Worm (Caenorhabditis elegans) whole organism, young adult: ENCODE measurements around the gene Y45G5AM.6.

Experiments
- C17E4.6 ChIP-seq: fragments of 200-800 bp; sonication (Bioruptor generic); IDR thresholded peaks from 2 replicates; pipeline ENCODE4 v1.3.6; 2022; ENCODE audit warnings: missing genetic modification reagents, missing genetic modification characterization, missing compliant biosample characterization
- D2030.7 ChIP-seq: fragments of 200-800 bp; sonication (Bioruptor generic); IDR thresholded peaks from 2 replicates; pipeline ENCODE4 v1.3.6; 2022; ENCODE audit warnings: missing genetic modification reagents, missing genetic modification characterization, missing compliant biosample characterization
- F23B12.7 ChIP-seq: sonication (generic microtip); optimal IDR thresholded peaks from 2 replicates; lab custom pipeline; 2017; ENCODE audit warnings: missing genetic modification characterization, mild to moderate bottlenecking, missing compliant biosample characterization, antibody characterized with exemption, moderate library complexity; ENCODE audit not compliant: insufficient read depth
- F33H1.4 ChIP-seq: fragments of 200-800 bp; sonication (Bioruptor generic); IDR thresholded peaks from 2 replicates; pipeline ENCODE4 v1.3.6; 2022; ENCODE audit warnings: missing genetic modification reagents, missing genetic modification characterization, missing compliant biosample characterization
- F37B4.10 ChIP-seq: fragments of 200-800 bp; sonication (Bioruptor generic); IDR thresholded peaks from 2 replicates; pipeline ENCODE4 v1.3.6; 2022; ENCODE audit warnings: missing genetic modification characterization, missing compliant biosample characterization
- F49E8.2 ChIP-seq: sonication (generic microtip); optimal IDR thresholded peaks from 3 replicates; lab custom pipeline; 2017; ENCODE audit warnings: missing genetic modification characterization, mild to moderate bottlenecking, missing compliant biosample characterization, antibody characterized with exemption, moderate library complexity; ENCODE audit not compliant: insufficient read depth
- F55B11.4 ChIP-seq: sonication (generic microtip); optimal IDR thresholded peaks from 2 replicates; lab custom pipeline; 2016; ENCODE audit warnings: missing compliant biosample characterization, missing genetic modification characterization, borderline replicate concordance; ENCODE audit not compliant: insufficient read depth
- K12H6.12 ChIP-seq: fragments of 200-800 bp; sonication (Bioruptor generic); optimal IDR thresholded peaks from 2 replicates; lab custom pipeline; 2018; ENCODE audit warnings: mild to moderate bottlenecking, missing genetic modification characterization, missing compliant biosample characterization
- Y95B8A.8 ChIP-seq: fragments of 200-800 bp; sonication (Bioruptor generic); IDR thresholded peaks from 2 replicates; pipeline ENCODE4 v1.3.6; 2022; ENCODE audit warnings: missing genetic modification reagents, missing genetic modification characterization, missing compliant biosample characterization
- akir-1 ChIP-seq: fragments of 200-800 bp; sonication (Bioruptor generic); optimal IDR thresholded peaks from 2 replicates; lab custom pipeline; 2018; ENCODE audit warnings: mild to moderate bottlenecking, missing genetic modification characterization, moderate library complexity, missing compliant biosample characterization
- atf-7 ChIP-seq: sonication (generic microtip); optimal IDR thresholded peaks from 2 replicates; lab custom pipeline; 2017; ENCODE audit warnings: mild to moderate bottlenecking, missing genetic modification characterization, missing compliant biosample characterization
- ccch-3 ChIP-seq: fragments of 200-800 bp; sonication (Bioruptor generic); optimal IDR thresholded peaks from 2 replicates; lab custom pipeline; 2018; ENCODE audit warnings: mild to moderate bottlenecking, missing genetic modification characterization, missing compliant biosample characterization
- cebp-1 ChIP-seq, 2 experiments: fragments of 200-800 bp in 1 of 2; sonication (Bioruptor generic) in 1 of 2; sonication (generic microtip) in 1 of 2; IDR thresholded peaks in 1 of 2; optimal IDR thresholded peaks in 1 of 2; 2 replicates each; pipeline versions ENCODE4 v1.3.6 to Lab custom; 2017 to 2022; ENCODE audit warnings: missing compliant biosample characterization in 2 of 2, missing genetic modification characterization in 2 of 2, mild to moderate bottlenecking in 1 of 2, missing genetic modification reagents in 1 of 2, moderate library complexity in 1 of 2
- ceh-58 ChIP-seq: fragments of 200-800 bp; sonication (Bioruptor generic); IDR thresholded peaks from 2 replicates; pipeline ENCODE4 v1.3.6; 2022; ENCODE audit warnings: missing genetic modification characterization, missing compliant biosample characterization
- ceh-91 ChIP-seq: fragments of 200-800 bp; sonication (Bioruptor generic); IDR thresholded peaks from 2 replicates; pipeline ENCODE4 v1.3.6; 2022; ENCODE audit warnings: missing genetic modification reagents, missing genetic modification characterization, missing compliant biosample characterization
- die-1 ChIP-seq: sonication (generic microtip); optimal IDR thresholded peaks from 2 replicates; lab custom pipeline; 2016; ENCODE audit warnings: missing genotype, mild to moderate bottlenecking, missing genetic modification characterization, missing compliant biosample characterization
- dox-1 ChIP-seq: fragments of 200-800 bp; sonication (Bioruptor generic); IDR thresholded peaks from 2 replicates; pipeline ENCODE4 v1.3.6; 2022; ENCODE audit warnings: missing genetic modification reagents, missing genetic modification characterization, missing compliant biosample characterization
- efl-1 ChIP-seq: fragments of 150-350 bp; optimal IDR thresholded peaks from 2 replicates; lab custom pipeline; 2014; ENCODE audit warnings: missing biosample characterization, missing genetic modification reagents, missing genetic modification characterization
- hmg-1.2 ChIP-seq: fragments of 200-800 bp; sonication (Bioruptor generic); IDR thresholded peaks from 2 replicates; pipeline ENCODE4 v1.3.6; 2022; ENCODE audit warnings: missing genetic modification reagents, missing genetic modification characterization, missing compliant biosample characterization
- hmg-20 ChIP-seq: fragments of 200-800 bp; sonication (Bioruptor generic); IDR thresholded peaks from 2 replicates; pipeline ENCODE4 v1.3.6; 2022; ENCODE audit warnings: missing genetic modification reagents, missing genetic modification characterization, missing compliant biosample characterization
- let-526 ChIP-seq: fragments of 200-800 bp; sonication (Bioruptor generic); IDR thresholded peaks from 2 replicates; pipeline ENCODE4 v1.3.6; 2022; ENCODE audit warnings: missing genetic modification reagents, missing genetic modification characterization, missing compliant biosample characterization
- lin-26 ChIP-seq: fragments of 200-800 bp; sonication (Bioruptor generic); IDR thresholded peaks from 2 replicates; pipeline ENCODE4 v1.3.6; 2022; ENCODE audit warnings: missing genetic modification reagents, missing genetic modification characterization, missing compliant biosample characterization
- lin-35 ChIP-seq, 3 experiments: fragments of 150-350 bp in 2 of 3; sonication (generic microtip) in 1 of 3; optimal IDR thresholded peaks; 2 replicates each; lab custom pipeline; 2014 to 2018; ENCODE audit warnings: missing biosample characterization in 3 of 3, missing genetic modification characterization in 3 of 3, missing genetic modification reagents in 3 of 3
- lsl-1 ChIP-seq: fragments of 200-800 bp; sonication (Bioruptor generic); optimal IDR thresholded peaks from 2 replicates; lab custom pipeline; 2018; ENCODE audit warnings: mild to moderate bottlenecking, missing genetic modification characterization, moderate library complexity, missing compliant biosample characterization
- madf-10 ChIP-seq: sonication (generic microtip); optimal IDR thresholded peaks from 2 replicates; lab custom pipeline; 2016; ENCODE audit warnings: mild to moderate bottlenecking, missing genetic modification characterization, missing compliant biosample characterization
- madf-3 ChIP-seq: fragments of 200-800 bp; sonication (Bioruptor generic); IDR thresholded peaks from 2 replicates; pipeline ENCODE4 v1.3.6; 2022; ENCODE audit warnings: missing genetic modification reagents, missing genetic modification characterization, missing compliant biosample characterization
- madf-6 ChIP-seq: fragments of 200-800 bp; sonication (Bioruptor generic); IDR thresholded peaks from 2 replicates; pipeline ENCODE4 v1.3.6; 2022; ENCODE audit warnings: missing genetic modification reagents, missing genetic modification characterization, missing compliant biosample characterization
- madf-8 ChIP-seq: fragments of 200-800 bp; sonication (Bioruptor generic); conservative IDR thresholded peaks from 2 replicates; pipeline ENCODE4 v1.3.6; 2022; ENCODE audit warnings: missing genetic modification reagents, missing genetic modification characterization, missing compliant biosample characterization
- nfyb-1 ChIP-seq: fragments of 200-800 bp; sonication (Bioruptor generic); IDR thresholded peaks from 2 replicates; pipeline ENCODE4 v1.3.6; 2022; ENCODE audit warnings: missing genetic modification reagents, missing genetic modification characterization, missing compliant biosample characterization
- nhr-27 ChIP-seq: fragments of 200-800 bp; sonication (Bioruptor generic); optimal IDR thresholded peaks from 2 replicates; lab custom pipeline; 2018; ENCODE audit warnings: mild to moderate bottlenecking, missing genetic modification characterization, moderate library complexity, missing compliant biosample characterization
- nhr-80 ChIP-seq: sonication (generic microtip); optimal IDR thresholded peaks from 2 replicates; lab custom pipeline; 2016; ENCODE audit warnings: missing genetic modification characterization, missing compliant biosample characterization
- nhr-90 ChIP-seq: sonication (generic microtip); optimal IDR thresholded peaks from 2 replicates; lab custom pipeline; 2016; ENCODE audit warnings: missing genotype, mild to moderate bottlenecking, missing genetic modification characterization, missing compliant biosample characterization
- rcor-1 ChIP-seq: fragments of 200-800 bp; sonication (Bioruptor generic); IDR thresholded peaks from 2 replicates; pipeline ENCODE4 v1.3.6; 2022; ENCODE audit warnings: missing genetic modification reagents, missing genetic modification characterization, missing compliant biosample characterization
- repo-1 ChIP-seq: sonication (generic microtip); optimal IDR thresholded peaks from 2 replicates; lab custom pipeline; 2017; ENCODE audit warnings: mild to moderate bottlenecking, missing genetic modification characterization, missing compliant biosample characterization
- sea-2 ChIP-seq: fragments of 200-800 bp; sonication (Bioruptor generic); IDR thresholded peaks from 2 replicates; pipeline ENCODE4 v1.3.6; 2022; ENCODE audit warnings: missing genetic modification characterization, missing compliant biosample characterization
- somi-1 ChIP-seq: fragments of 200-800 bp; sonication (Bioruptor generic); optimal IDR thresholded peaks from 2 replicates; lab custom pipeline; 2018; ENCODE audit warnings: mild to moderate bottlenecking, missing genetic modification characterization, missing compliant biosample characterization
- tlf-1 ChIP-seq: fragments of 200-800 bp; sonication (Bioruptor generic); optimal IDR thresholded peaks from 2 replicates; lab custom pipeline; 2018; ENCODE audit warnings: mild to moderate bottlenecking, missing genetic modification characterization, missing compliant biosample characterization
- unc-130 ChIP-seq: sonication (generic microtip); optimal IDR thresholded peaks from 2 replicates; lab custom pipeline; 2016; ENCODE audit warnings: missing genetic modification reagents, missing genetic modification characterization, missing compliant biosample characterization
- unc-62 ChIP-seq: fragments of 150-350 bp; optimal IDR thresholded peaks from 2 replicates; lab custom pipeline; 2014; ENCODE audit warnings: missing biosample characterization, missing genetic modification reagents, missing genetic modification characterization
- xnd-1 ChIP-seq: sonication (generic microtip); optimal IDR thresholded peaks from 2 replicates; lab custom pipeline; 2016; ENCODE audit warnings: missing genotype, missing genetic modification reagents, missing genetic modification characterization, missing compliant biosample characterization
- zfh-2 ChIP-seq: fragments of 200-800 bp; sonication (Bioruptor generic); conservative IDR thresholded peaks from 2 replicates; pipeline ENCODE4 v1.3.6; 2022; ENCODE audit warnings: missing genetic modification reagents, missing genetic modification characterization, missing compliant biosample characterization
- zim-3 ChIP-seq: sonication (generic microtip); optimal IDR thresholded peaks from 2 replicates; lab custom pipeline; 2017; ENCODE audit warnings: mild to moderate bottlenecking, missing genetic modification characterization, moderate library complexity, missing compliant biosample characterization
- ztf-6 ChIP-seq: fragments of 200-800 bp; sonication (Bioruptor generic); IDR thresholded peaks from 2 replicates; pipeline ENCODE4 v1.3.6; 2022; ENCODE audit warnings: missing genetic modification reagents, missing genetic modification characterization, missing compliant biosample characterization

The Y45G5AM.6 gene

DNA sequence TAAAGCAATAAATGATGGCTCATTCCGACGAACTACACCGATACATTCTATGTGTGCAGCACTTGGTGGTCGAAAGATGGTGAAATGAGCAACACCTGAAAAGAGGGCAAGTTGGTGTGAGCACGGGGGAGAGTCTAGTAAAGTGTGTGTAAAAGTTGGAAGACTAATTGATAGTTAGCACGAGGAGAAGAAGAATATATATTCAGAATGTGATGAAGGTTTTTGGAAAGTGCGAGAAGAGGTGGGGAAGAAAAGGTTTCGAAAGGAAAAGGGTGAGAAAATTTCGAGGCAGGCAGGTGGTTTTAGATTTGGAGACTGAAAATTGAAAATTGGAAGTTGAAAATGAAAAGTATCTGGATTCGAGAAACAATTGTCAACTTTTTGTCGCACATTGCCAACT lies at the start of gene Y45G5AM.6:
TSS of gene Y45G5AM.6 (minus strand) at position 101 of the 400 bp plus-strand sequence.
- TF ChIP-seq K12H6.12 (tag; lab: Kevin White, UChicago) (no peak), C17E4.6 (GFP tag; lab: Robert Waterston, UW) (no peak), F37B4.10 (GFP tag; lab: Robert Waterston, UW) (no peak), rcor-1 (GFP tag; lab: Robert Waterston, UW) (no peak)
- TF ChIP-seq, all 124 proteins: peak for 0

DNA sequence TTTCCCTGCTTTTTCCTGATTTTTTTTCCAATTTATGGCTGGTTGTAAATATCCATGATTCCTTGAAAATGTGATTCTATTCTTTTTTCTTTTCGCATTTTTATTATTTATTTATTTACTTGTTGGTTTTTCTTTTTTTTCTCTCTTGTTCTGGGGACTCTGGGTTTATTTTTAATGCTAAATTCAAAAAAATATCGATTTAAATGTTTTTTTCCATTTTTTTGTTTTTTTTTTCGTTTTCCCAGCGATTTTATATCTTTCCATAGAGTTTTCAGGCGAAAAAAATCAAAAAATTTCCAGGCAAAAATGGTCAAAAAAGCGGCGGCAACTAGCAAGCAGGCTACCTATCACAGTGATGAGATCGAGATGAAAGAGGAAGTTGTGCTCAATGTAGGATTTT lies 47.1 kb upstream of the Y45G5AM.6 start, which contains the start of gene rpac-40:
TSS of gene rpac-40 (plus strand) at position 301 of the 400 bp plus-strand sequence.
- TF ChIP-seq lin-26 (GFP tag; lab: Robert Waterston, UW) (no peak), F23B12.7 (tag; lab: Kevin White, UChicago) (no peak), ceh-91 (no peak), madf-6 (GFP tag; lab: Robert Waterston, UW) (0 out of 2 replicates have a peak, but pooled peaks have one; percentile 10), hmg-1.2 (GFP tag; lab: Robert Waterston, UW) (no peak), die-1 (no peak), let-526 (GFP tag; lab: Robert Waterston, UW) (no peak)

DNA sequence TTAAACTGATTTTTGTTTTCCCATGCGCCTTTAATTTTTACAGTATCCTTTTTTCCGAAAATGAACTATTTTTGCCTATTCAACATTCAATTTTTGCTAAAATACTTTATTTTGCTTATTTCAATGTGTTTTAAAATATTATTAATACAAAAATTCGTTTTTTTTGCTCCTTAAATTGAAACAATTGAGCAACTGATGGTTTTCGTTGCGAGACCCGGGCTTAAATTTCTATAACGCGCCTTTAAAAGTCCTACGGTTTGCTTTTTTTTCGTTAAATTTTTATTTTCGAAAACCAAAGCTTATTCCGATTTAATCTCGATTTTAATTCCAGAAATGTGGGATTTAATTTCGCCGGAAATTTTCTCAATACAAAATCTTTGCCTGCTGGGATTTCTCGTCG lies 43.2 kb upstream of the Y45G5AM.6 start, which contains the start of gene algn-5:
TSS of gene algn-5 (plus strand) at position 295 of the 400 bp plus-strand sequence.
- TF ChIP-seq madf-10 (tag; lab: Kevin White, UChicago) (no peak), madf-8 (GFP tag; lab: Robert Waterston, UW) (no peak), ccch-3 (GFP tag; lab: Kevin White, UChicago) (no peak), hmg-1.2 (GFP tag; lab: Robert Waterston, UW) (no peak), ztf-6 (GFP tag; lab: Robert Waterston, UW) (no peak), repo-1 (tag; lab: Kevin White, UChicago) (no peak), cebp-1 (GFP tag; IDR thresholded peaks at IDR 0.05; lab: Robert Waterston, UW) (no peak), cebp-1 (tag; optimal IDR thresholded peaks at IDR 0.05; lab: Kevin White, UChicago) (no peak), F55B11.4 (no peak), zfh-2 (GFP tag; lab: Robert Waterston, UW) (no peak), F49E8.2 (tag; lab: Kevin White, UChicago) (no peak), ceh-91 (0 out of 2 replicates have a peak, but pooled peaks have one; percentile 10), nhr-27 (tag; lab: Kevin White, UChicago) (no peak), zim-3 (tag; lab: Kevin White, UChicago) (no peak), nhr-90 (tag; lab: Kevin White, UChicago) (no peak), efl-1 (no peak), sea-2 (GFP tag; lab: Robert Waterston, UW) (no peak), lin-35 (GFP tag; optimal IDR thresholded peaks at IDR 0.05; lab: Kevin White, UChicago) (no peak), somi-1 (GFP tag; lab: Kevin White, UChicago) (no peak), unc-130 (GFP tag; lab: Kevin White, UChicago) (no peak), F23B12.7 (tag; lab: Kevin White, UChicago) (no peak), ceh-58 (GFP tag; lab: Robert Waterston, UW) (no peak), atf-7 (tag; lab: Kevin White, UChicago) (no peak), D2030.7 (GFP tag; lab: Robert Waterston, UW) (peak; percentile 44; the same call in 1 of the 2 replicates), dox-1 (no peak), nhr-80 (tag; lab: Kevin White, UChicago) (no peak), akir-1 (GFP tag; lab: Kevin White, UChicago) (no peak), madf-6 (GFP tag; lab: Robert Waterston, UW) (peak; percentile 71), Y95B8A.8 (no peak), let-526 (GFP tag; lab: Robert Waterston, UW) (no peak), unc-62 (GFP tag; lab: Kevin White, UChicago) (no peak), rcor-1 (GFP tag; lab: Robert Waterston, UW) (no peak), hmg-20 (GFP tag; lab: Robert Waterston, UW) (no peak), F33H1.4 (peak; percentile 86), madf-3 (no peak), xnd-1 (tag; lab: Kevin White, UChicago) (peak; percentile 76), nfyb-1 (GFP tag; lab: Robert Waterston, UW) (no peak), lsl-1 (GFP tag; lab: Kevin White, UChicago) (peak; percentile 90), tlf-1 (GFP tag; lab: Kevin White, UChicago) (no peak)
